Fruit fly (Drosophila melanogaster): ENCODE results near the gene CG6040.

DNA sequence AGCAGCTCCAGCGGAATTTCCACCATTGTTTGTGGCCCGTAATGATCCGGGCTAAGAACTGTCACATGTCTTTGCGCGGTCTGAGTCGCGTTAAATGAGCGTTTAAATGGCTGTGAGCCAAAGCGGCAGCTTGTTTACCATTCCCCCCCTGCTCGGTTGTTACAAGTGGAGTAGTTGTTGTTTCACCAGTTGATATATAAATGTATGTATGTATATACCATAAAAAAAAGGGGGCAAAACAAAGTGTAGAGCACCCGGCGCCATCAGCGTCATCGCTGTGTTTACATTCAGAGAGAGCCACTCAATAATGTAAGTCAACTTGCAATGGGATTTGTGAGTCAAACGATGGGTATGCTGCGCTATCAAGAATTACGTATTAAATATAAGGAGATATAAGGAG is 39.9 kb upstream of the CG6040 start:
- TF ChIP-seq insv (optimal IDR thresholded peaks at IDR 0.05) (no peak), ttk (optimal IDR thresholded peaks at IDR 0.05) (no peak)
